Fruit fly (Drosophila melanogaster): ENCODE results near the gene CG13738.
A peak's percentile ranks its signal among the peaks of the same experiment; 100 is the strongest.

The CG13738 gene

DNA sequence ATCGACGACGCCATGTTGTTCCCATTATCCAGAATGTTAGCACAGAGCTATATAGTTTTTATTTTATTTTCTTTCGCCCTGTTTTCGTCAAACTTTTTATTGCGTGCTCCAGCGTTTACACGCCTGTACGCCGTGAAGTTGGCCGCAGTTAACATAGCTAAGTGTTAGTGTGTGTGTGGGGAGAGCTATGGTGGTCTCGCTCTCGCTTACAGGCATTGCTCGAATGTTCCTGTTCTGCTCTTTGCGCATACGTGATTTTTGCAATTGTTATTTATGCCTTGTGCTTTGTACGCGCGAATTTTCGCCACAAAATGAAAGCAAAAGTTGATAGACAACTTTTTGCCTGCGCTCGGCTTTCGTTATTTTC, 30.7 kb upstream of the CG13738 start (continued):
- TF ChIP-seq CG10669 (GFP tag; optimal IDR thresholded peaks at IDR 0.05) (no peak), CG1621 (tag; optimal IDR thresholded peaks at IDR 0.05) (peak; percentile 66), dsx (GFP tag; optimal IDR thresholded peaks at IDR 0.05; ENCODE audit: poor library complexity, severe bottlenecking) (peak; percentile 13), eg (GFP tag; IDR thresholded peaks at IDR 0.05) (peak; percentile 34), CG8119 (GFP tag; IDR thresholded peaks at IDR 0.05) (no peak), esn (GFP tag; optimal IDR thresholded peaks at IDR 0.05) (peak; percentile 46), CG7368 (GFP tag; optimal IDR thresholded peaks at IDR 0.05) (no peak), Hr39 (GFP tag; optimal IDR thresholded peaks at IDR 0.05) (no peak), CG3919 (GFP tag; optimal IDR thresholded peaks at IDR 0.05) (no peak), acj6 (GFP tag; optimal IDR thresholded peaks at IDR 0.05) (no peak), CG8319 (GFP tag; optimal IDR thresholded peaks at IDR 0.05) (no peak), CG34406 (GFP tag; optimal IDR thresholded peaks at IDR 0.05) (no peak), Smox (GFP tag; optimal IDR thresholded peaks at IDR 0.05) (no peak), Gug (GFP tag; IDR thresholded peaks at IDR 0.05) (no peak), Blimp-1 (GFP tag; optimal IDR thresholded peaks at IDR 0.05) (peak; percentile 96), Eip78C (GFP tag) (peak; percentile 74), CG11902 (GFP tag; optimal IDR thresholded peaks at IDR 0.05) (no peak), CG15336 (GFP tag; IDR thresholded peaks at IDR 0.05) (no peak; the same call in 1 of the 2 replicates), pdm3 (GFP tag; optimal IDR thresholded peaks at IDR 0.05) (peak; percentile 7), Ets96B (tag; optimal IDR thresholded peaks at IDR 0.05) (no peak), CG32006 (GFP tag; optimal IDR thresholded peaks at IDR 0.05) (no peak), ss (GFP tag; optimal IDR thresholded peaks at IDR 0.05) (peak in 1 of 2 experiments; percentile 25), cyc (GFP tag; optimal IDR thresholded peaks at IDR 0.05) (no peak)

dm6 chr3L:14003297-14004040, 30.2 kb upstream of the CG13738 start:
- TF ChIP-seq Hr39 (GFP tag; optimal IDR thresholded peaks at IDR 0.05), result peak; percentile 15
- no peak for TF ChIP-seq Ets21C (GFP tag; optimal IDR thresholded peaks at IDR 0.05)
- TF ChIP-seq lz (GFP tag; optimal IDR thresholded peaks at IDR 0.05), result peak; percentile 23
- TF ChIP-seq CG1621 (tag; optimal IDR thresholded peaks at IDR 0.05), result peak; percentile 34
- no peak for TF ChIP-seq OdsH (GFP tag; optimal IDR thresholded peaks at IDR 0.05)
- no peak for TF ChIP-seq cyc (GFP tag; optimal IDR thresholded peaks at IDR 0.05)
- no peak for TF ChIP-seq CG9139 (GFP tag; optimal IDR thresholded peaks at IDR 0.05)
- no peak for TF ChIP-seq CG4318 (GFP tag; optimal IDR thresholded peaks at IDR 0.05)
- no peak for TF ChIP-seq CG10631 (GFP tag; optimal IDR thresholded peaks at IDR 0.05)
- peak; percentile 15 for TF ChIP-seq pdm3 (GFP tag; optimal IDR thresholded peaks at IDR 0.05)
- peak; percentile 55 for TF ChIP-seq Eip78C (GFP tag)
- no peak for TF ChIP-seq Lpt (GFP tag; optimal IDR thresholded peaks at IDR 0.05)
- peak; percentile 47 for TF ChIP-seq Sox14 (GFP tag; optimal IDR thresholded peaks at IDR 0.05)
- peak; percentile 8 for TF ChIP-seq spab (GFP tag; optimal IDR thresholded peaks at IDR 0.05)
- peak; percentile 14 for TF ChIP-seq CG32006 (GFP tag; optimal IDR thresholded peaks at IDR 0.05)
- peak; percentile 37 for TF ChIP-seq CG10669 (GFP tag; optimal IDR thresholded peaks at IDR 0.05)
- TF ChIP-seq CG7368 (GFP tag; optimal IDR thresholded peaks at IDR 0.05), result no peak
- TF ChIP-seq CG8319 (GFP tag; optimal IDR thresholded peaks at IDR 0.05), result no peak
- no peak for TF ChIP-seq vri (GFP tag; optimal IDR thresholded peaks at IDR 0.05)
- TF ChIP-seq Blimp-1 (GFP tag; optimal IDR thresholded peaks at IDR 0.05), result no peak
- peak; percentile 30 for TF ChIP-seq fkh (GFP tag; optimal IDR thresholded peaks at IDR 0.05)
- TF ChIP-seq Smox (GFP tag; optimal IDR thresholded peaks at IDR 0.05), result peak; percentile 4
- no peak for TF ChIP-seq CG8632 (GFP tag; optimal IDR thresholded peaks at IDR 0.05)
- TF ChIP-seq Gug (GFP tag; IDR thresholded peaks at IDR 0.05), result no peak
- no peak for TF ChIP-seq dsx (GFP tag; optimal IDR thresholded peaks at IDR 0.05; ENCODE audit: poor library complexity, severe bottlenecking)
- no peak for TF ChIP-seq CG11762 (GFP tag; optimal IDR thresholded peaks at IDR 0.05; ENCODE audit: insufficient read depth)
- no peak for TF ChIP-seq salr (GFP tag; optimal IDR thresholded peaks at IDR 0.05)
- TF ChIP-seq fd59A (GFP tag; optimal IDR thresholded peaks at IDR 0.05), result no peak
- peak; percentile 75 for TF ChIP-seq CG6163 (GFP tag; IDR thresholded peaks at IDR 0.05)
- peak; percentile 45 for TF ChIP-seq dac (GFP tag; optimal IDR thresholded peaks at IDR 0.05)
- no peak for TF ChIP-seq svp (GFP tag)
- TF ChIP-seq acj6 (GFP tag; optimal IDR thresholded peaks at IDR 0.05), result no peak
- TF ChIP-seq esn (GFP tag; optimal IDR thresholded peaks at IDR 0.05), result peak; percentile 52
- no peak for TF ChIP-seq fd85E (GFP tag; optimal IDR thresholded peaks at IDR 0.05)
- TF ChIP-seq CG11902 (GFP tag; optimal IDR thresholded peaks at IDR 0.05), result no peak
- no peak for TF ChIP-seq Sox15 (GFP tag; optimal IDR thresholded peaks at IDR 0.05)
- no peak for TF ChIP-seq net (GFP tag; optimal IDR thresholded peaks at IDR 0.05)
- TF ChIP-seq topi (GFP tag; optimal IDR thresholded peaks at IDR 0.05), result peak; percentile 16
- no peak for TF ChIP-seq CG34406 (GFP tag; optimal IDR thresholded peaks at IDR 0.05)
- peak; percentile 1 for TF ChIP-seq CG16779 (tag; optimal IDR thresholded peaks at IDR 0.05)

Data from whole organism, prepupa.